Worm (Caenorhabditis elegans) whole organism, L4 larva: ENCODE measurements around the gene K08F11.1.

Experiments
- lin-38 ChIP-seq: fragments of 200-800 bp; sonication (Bioruptor generic); IDR thresholded peaks from 2 replicates; pipeline ENCODE4 v1.3.6; 2022; ENCODE audit warnings: missing genetic modification reagents, missing genetic modification characterization, missing compliant biosample characterization
- mdl-1 ChIP-seq, 2 experiments: fragments of 150-350 bp in 1 of 2; sonication (generic microtip) in 1 of 2; optimal IDR thresholded peaks; 2 replicates each; lab custom pipeline; 2014 to 2017; ENCODE audit warnings: missing biosample characterization in 2 of 2, missing genetic modification characterization in 2 of 2
- nhr-11 ChIP-seq: fragments of 150-350 bp; optimal IDR thresholded peaks from 2 replicates; lab custom pipeline; 2014; ENCODE audit warnings: missing biosample characterization, missing genetic modification characterization
- spr-3 ChIP-seq: fragments of 200-800 bp; sonication (Bioruptor generic); optimal IDR thresholded peaks from 2 replicates; lab custom pipeline; 2018; ENCODE audit warnings: mild to moderate bottlenecking, missing genetic modification characterization, missing compliant biosample characterization

- TF ChIP-seq mdl-1 (tag; optimal IDR thresholded peaks at IDR 0.05; lab: Kevin White, UChicago) = no peak
- no peak for TF ChIP-seq lin-38 (GFP tag; lab: Robert Waterston, UW)
- no peak for TF ChIP-seq nhr-11 (tag; lab: Kevin White, UChicago)
- TF ChIP-seq spr-3 = no peak
These were observed 975 bp upstream of the K08F11.1 start for ce11 chrIV:4723687-4724086.
